Worm (Caenorhabditis elegans): ENCODE measurements around the gene clec-24.

Gene clec-24

ce11 chrV:16853956-16854683, 7.7 kb upstream of the clec-24 start, which contains the start of the genes clec-35 and clec-27:
TSS of gene clec-35 (minus strand) at chrV:16854056.
TSS of gene clec-27 (plus strand) at chrV:16854633.
- TF ChIP-seq med-1 (GFP tag; optimal IDR thresholded peaks at IDR 0.05; ENCODE audit: insufficient read depth) (no peak), ztf-23 (GFP tag; IDR thresholded peaks at IDR 0.05) (no peak), T22C8.4 (GFP tag; IDR thresholded peaks at IDR 0.05) (no peak), ref-1 (GFP tag; conservative IDR thresholded peaks at IDR 0.05) (no peak), klf-2 (GFP tag; conservative IDR thresholded peaks at IDR 0.05) (no peak), flt-1 (GFP tag; IDR thresholded peaks at IDR 0.05) (no peak), tab-1 (GFP tag; IDR thresholded peaks at IDR 0.05) (no peak), ztf-29 (GFP tag; IDR thresholded peaks at IDR 0.05) (no peak), cog-1 (tag; optimal IDR thresholded peaks at IDR 0.05) (no peak)

ce11 chrV:16857977-16858479, 3.8 kb upstream of the clec-24 start, which contains the start of the genes clec-31 and clec-22:
TSS of gene clec-31 (minus strand) at chrV:16858077.
TSS of gene clec-22 (plus strand) at chrV:16858429.
- no peak for TF ChIP-seq T22C8.4 (GFP tag; IDR thresholded peaks at IDR 0.05)
- TF ChIP-seq ref-1 (GFP tag; conservative IDR thresholded peaks at IDR 0.05), result no peak
- TF ChIP-seq klf-2 (GFP tag; conservative IDR thresholded peaks at IDR 0.05), result no peak
- no peak for TF ChIP-seq ztf-23 (GFP tag; IDR thresholded peaks at IDR 0.05)
- TF ChIP-seq cog-1 (tag; optimal IDR thresholded peaks at IDR 0.05), result no peak
- TF ChIP-seq flt-1 (GFP tag; IDR thresholded peaks at IDR 0.05), result no peak
- no peak for TF ChIP-seq ztf-29 (GFP tag; IDR thresholded peaks at IDR 0.05)
- no peak for TF ChIP-seq tab-1 (GFP tag; IDR thresholded peaks at IDR 0.05)
- no peak for TF ChIP-seq med-1 (GFP tag; optimal IDR thresholded peaks at IDR 0.05; ENCODE audit: insufficient read depth)

ce11 chrV:16865404-16865803, 3.6 kb downstream of the clec-24 start, which contains the start of gene clec-28:
TSS of gene clec-28 (plus strand) at chrV:16865704.
- TF ChIP-seq ztf-29 (GFP tag; IDR thresholded peaks at IDR 0.05), result no peak
- no peak for TF ChIP-seq ztf-23 (GFP tag; IDR thresholded peaks at IDR 0.05)
- no peak for TF ChIP-seq ref-1 (GFP tag; conservative IDR thresholded peaks at IDR 0.05)
- TF ChIP-seq T22C8.4 (GFP tag; IDR thresholded peaks at IDR 0.05), result no peak
- TF ChIP-seq cog-1 (tag; optimal IDR thresholded peaks at IDR 0.05), result no peak
- no peak for TF ChIP-seq tab-1 (GFP tag; IDR thresholded peaks at IDR 0.05)
- no peak for TF ChIP-seq klf-2 (GFP tag; conservative IDR thresholded peaks at IDR 0.05)
- TF ChIP-seq med-1 (GFP tag; optimal IDR thresholded peaks at IDR 0.05; ENCODE audit: insufficient read depth), result no peak
- no peak for TF ChIP-seq flt-1 (GFP tag; IDR thresholded peaks at IDR 0.05)

- TF ChIP-seq ref-1 (GFP tag; conservative IDR thresholded peaks at IDR 0.05), result no peak
- TF ChIP-seq med-1 (GFP tag; optimal IDR thresholded peaks at IDR 0.05; ENCODE audit: insufficient read depth), result no peak
- no peak for TF ChIP-seq ztf-29 (GFP tag; IDR thresholded peaks at IDR 0.05)
- TF ChIP-seq T22C8.4 (GFP tag; IDR thresholded peaks at IDR 0.05), result no peak
- TF ChIP-seq flt-1 (GFP tag; IDR thresholded peaks at IDR 0.05), result no peak
- no peak for TF ChIP-seq tab-1 (GFP tag; IDR thresholded peaks at IDR 0.05)
Observed at ce11 chrV:16869740-16870139, 7.9 kb downstream of the clec-24 start, which contains the start of gene clec-33. TSS of gene clec-33 (minus strand) at chrV:16869840.

ce11 chrV:16871387-16871786, 9.6 kb downstream of the clec-24 start, which contains the start of gene thn-4:
TSS of gene thn-4 (minus strand) at chrV:16871487.
- TF ChIP-seq med-1 (GFP tag; optimal IDR thresholded peaks at IDR 0.05; ENCODE audit: insufficient read depth), result no peak
- TF ChIP-seq cog-1 (tag; optimal IDR thresholded peaks at IDR 0.05), result no peak
- TF ChIP-seq ztf-23 (GFP tag; IDR thresholded peaks at IDR 0.05), result no peak
- no peak for TF ChIP-seq T22C8.4 (GFP tag; IDR thresholded peaks at IDR 0.05)
- TF ChIP-seq ref-1 (GFP tag; conservative IDR thresholded peaks at IDR 0.05), result no peak
- TF ChIP-seq flt-1 (GFP tag; IDR thresholded peaks at IDR 0.05), result no peak
- no peak for TF ChIP-seq ztf-29 (GFP tag; IDR thresholded peaks at IDR 0.05)
- no peak for TF ChIP-seq klf-2 (GFP tag; conservative IDR thresholded peaks at IDR 0.05)
- no peak for TF ChIP-seq tab-1 (GFP tag; IDR thresholded peaks at IDR 0.05)

- TF ChIP-seq med-1 (GFP tag; optimal IDR thresholded peaks at IDR 0.05; ENCODE audit: insufficient read depth), result no peak
- no peak for TF ChIP-seq cog-1 (tag; optimal IDR thresholded peaks at IDR 0.05)
- TF ChIP-seq flt-1 (GFP tag; IDR thresholded peaks at IDR 0.05), result no peak
- no peak for TF ChIP-seq ztf-23 (GFP tag; IDR thresholded peaks at IDR 0.05)
- no peak for TF ChIP-seq tab-1 (GFP tag; IDR thresholded peaks at IDR 0.05)
- no peak for TF ChIP-seq ztf-29 (GFP tag; IDR thresholded peaks at IDR 0.05)
- no peak for TF ChIP-seq T22C8.4 (GFP tag; IDR thresholded peaks at IDR 0.05)
- TF ChIP-seq ref-1 (GFP tag; conservative IDR thresholded peaks at IDR 0.05), result no peak
- no peak for TF ChIP-seq klf-2 (GFP tag; conservative IDR thresholded peaks at IDR 0.05)
Observed at ce11 chrV:16873642-16874041, 11.8 kb downstream of the clec-24 start, which contains the start of gene srw-23. TSS of gene srw-23 (plus strand) at chrV:16873942.

ce11 chrV:16874966-16875365, 13.2 kb downstream of the clec-24 start, which contains the start of gene F49A5.10:
TSS of gene F49A5.10 (plus strand) at chrV:16875266.
- no peak for TF ChIP-seq med-1 (GFP tag; optimal IDR thresholded peaks at IDR 0.05; ENCODE audit: insufficient read depth)
- no peak for TF ChIP-seq cog-1 (tag; optimal IDR thresholded peaks at IDR 0.05)
- no peak for TF ChIP-seq ztf-23 (GFP tag; IDR thresholded peaks at IDR 0.05)
- TF ChIP-seq T22C8.4 (GFP tag; IDR thresholded peaks at IDR 0.05), result no peak
- no peak for TF ChIP-seq tab-1 (GFP tag; IDR thresholded peaks at IDR 0.05)
- no peak for TF ChIP-seq ref-1 (GFP tag; conservative IDR thresholded peaks at IDR 0.05)

- no peak for TF ChIP-seq ztf-29 (GFP tag; IDR thresholded peaks at IDR 0.05)
- TF ChIP-seq med-1 (GFP tag; optimal IDR thresholded peaks at IDR 0.05; ENCODE audit: insufficient read depth), result no peak
- TF ChIP-seq klf-2 (GFP tag; conservative IDR thresholded peaks at IDR 0.05), result no peak
- no peak for TF ChIP-seq ref-1 (GFP tag; conservative IDR thresholded peaks at IDR 0.05)
- TF ChIP-seq ztf-23 (GFP tag; IDR thresholded peaks at IDR 0.05), result no peak
- no peak for TF ChIP-seq T22C8.4 (GFP tag; IDR thresholded peaks at IDR 0.05)
- TF ChIP-seq tab-1 (GFP tag; IDR thresholded peaks at IDR 0.05), result no peak
- no peak for TF ChIP-seq cog-1 (tag; optimal IDR thresholded peaks at IDR 0.05)
- no peak for TF ChIP-seq flt-1 (GFP tag; IDR thresholded peaks at IDR 0.05)
Observed at ce11 chrV:16879532-16879931, 17.7 kb downstream of the clec-24 start.

- TF ChIP-seq cog-1 (tag; optimal IDR thresholded peaks at IDR 0.05), result no peak
- TF ChIP-seq ztf-23 (GFP tag; IDR thresholded peaks at IDR 0.05), result no peak
- no peak for TF ChIP-seq T22C8.4 (GFP tag; IDR thresholded peaks at IDR 0.05)
- TF ChIP-seq ztf-29 (GFP tag; IDR thresholded peaks at IDR 0.05), result no peak
- no peak for TF ChIP-seq med-1 (GFP tag; optimal IDR thresholded peaks at IDR 0.05; ENCODE audit: insufficient read depth)
- no peak for TF ChIP-seq klf-2 (GFP tag; conservative IDR thresholded peaks at IDR 0.05)
- no peak for TF ChIP-seq tab-1 (GFP tag; IDR thresholded peaks at IDR 0.05)
- no peak for TF ChIP-seq ref-1 (GFP tag; conservative IDR thresholded peaks at IDR 0.05)
- TF ChIP-seq flt-1 (GFP tag; IDR thresholded peaks at IDR 0.05), result no peak
Observed at ce11 chrV:16880054-16880453, 18.2 kb downstream of the clec-24 start, which contains the start of gene F09C6.3. TSS of gene F09C6.3 (minus strand) at chrV:16880154.

Data from whole organism, midembryonic.